Worm (Caenorhabditis elegans): ENCODE measurements around the gene sri-54.

sri-54 gene

ce11 chrII:3093352-3093751, 44.4 kb downstream of the sri-54 start, which contains the start of gene srg-22:
Gene srg-22 (minus strand): TSS chrII:3093452.
- TF ChIP-seq elt-2 (tag; optimal IDR thresholded peaks at IDR 0.05), result no peak

DNA sequence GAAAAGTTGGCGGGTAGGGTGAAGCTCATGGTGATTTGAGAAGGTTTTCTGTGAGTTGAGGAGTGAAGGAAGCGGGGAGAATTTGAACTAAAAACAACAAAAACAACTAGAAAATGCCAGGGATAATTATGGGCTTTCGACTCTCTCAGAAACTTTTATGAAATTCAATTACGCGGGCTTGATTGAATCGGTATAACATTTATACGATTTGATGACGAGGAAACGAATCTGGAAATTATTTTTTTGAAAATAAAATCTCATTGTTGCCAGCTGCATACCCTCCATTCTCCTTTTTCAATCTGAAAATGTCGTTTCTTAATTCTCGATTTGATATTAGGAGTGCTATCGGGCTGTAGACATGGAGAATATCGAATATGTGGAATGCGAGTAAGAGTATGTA, 46.4 kb downstream of the sri-54 start, which contains the start of gene srg-21:
TSS of gene srg-21 (minus strand) at position 101 of the 400 bp plus-strand sequence.
- TF ChIP-seq elt-3 (tag; optimal IDR thresholded peaks at IDR 0.05), result no peak
- no peak for TF ChIP-seq nhr-11 (tag; optimal IDR thresholded peaks at IDR 0.05)
- no peak for TF ChIP-seq nhr-23 (tag; optimal IDR thresholded peaks at IDR 0.05)
- TF ChIP-seq tbx-2 (tag; optimal IDR thresholded peaks at IDR 0.05), result no peak
- no peak for TF ChIP-seq snpc-4 (tag; optimal IDR thresholded peaks at IDR 0.05)
- TF ChIP-seq ceh-28 (tag; optimal IDR thresholded peaks at IDR 0.05), result no peak
- no peak for TF ChIP-seq R02D3.7 (tag; optimal IDR thresholded peaks at IDR 0.05)
- no peak for TF ChIP-seq fkh-10 (GFP tag; optimal IDR thresholded peaks at IDR 0.05)
- TF ChIP-seq daf-12 (tag; optimal IDR thresholded peaks at IDR 0.05), result no peak
- TF ChIP-seq ceh-9 (tag; optimal IDR thresholded peaks at IDR 0.05), result no peak
- TF ChIP-seq fkh-2 (tag; optimal IDR thresholded peaks at IDR 0.05), result no peak
- TF ChIP-seq pha-4 (tag; optimal IDR thresholded peaks at IDR 0.05), result no peak
- no peak for TF ChIP-seq fos-1 (tag; optimal IDR thresholded peaks at IDR 0.05)
- no peak for TF ChIP-seq nhr-237 (tag; optimal IDR thresholded peaks at IDR 0.05)
- no peak for TF ChIP-seq lsy-12 (tag; optimal IDR thresholded peaks at IDR 0.05)
- TF ChIP-seq nhr-28 (tag; optimal IDR thresholded peaks at IDR 0.05), result no peak
- no peak for TF ChIP-seq nhr-77 (tag; optimal IDR thresholded peaks at IDR 0.05)
- TF ChIP-seq eor-1 (tag; optimal IDR thresholded peaks at IDR 0.05), result no peak
- TF ChIP-seq elt-2 (tag; optimal IDR thresholded peaks at IDR 0.05), result no peak
- no peak for TF ChIP-seq nhr-43 (tag; optimal IDR thresholded peaks at IDR 0.05; ENCODE audit: poor library complexity, severe bottlenecking)

ce11 chrII:3087134-3087533, 50.6 kb downstream of the sri-54 start:
- TF ChIP-seq unc-62 (GFP tag; optimal IDR thresholded peaks at IDR 0.05) (no peak), elt-2 (tag; optimal IDR thresholded peaks at IDR 0.05) (no peak), egl-5 (tag; optimal IDR thresholded peaks at IDR 0.05) (no peak), nhr-77 (tag; optimal IDR thresholded peaks at IDR 0.05) (no peak), pqm-1 (tag; optimal IDR thresholded peaks at IDR 0.05) (no peak), ceh-16 (tag; optimal IDR thresholded peaks at IDR 0.05) (no peak), hmg-11 (tag; optimal IDR thresholded peaks at IDR 0.05) (no peak), lin-39 (tag; optimal IDR thresholded peaks at IDR 0.05) (no peak), ceh-9 (tag; optimal IDR thresholded peaks at IDR 0.05) (no peak)
